Worm (Caenorhabditis elegans) whole organism, young adult: ENCODE measurements around the gene F34D10.3.

Experiments
- Y79H2A.3 ChIP-seq: fragments of 200-800 bp; sonication (Bioruptor generic); conservative IDR thresholded peaks from 2 replicates; pipeline ENCODE4 v1.3.6; 2022; ENCODE audit warnings: missing genetic modification reagents, missing genetic modification characterization, missing compliant biosample characterization
- snpc-3.4 ChIP-seq: sonication (generic microtip); optimal IDR thresholded peaks from 2 replicates; lab custom pipeline; 2017; ENCODE audit warnings: missing genetic modification characterization, mild to moderate bottlenecking, missing compliant biosample characterization, antibody characterized with exemption, moderate library complexity, missing genotype, missing genetic modification reagents

DNA sequence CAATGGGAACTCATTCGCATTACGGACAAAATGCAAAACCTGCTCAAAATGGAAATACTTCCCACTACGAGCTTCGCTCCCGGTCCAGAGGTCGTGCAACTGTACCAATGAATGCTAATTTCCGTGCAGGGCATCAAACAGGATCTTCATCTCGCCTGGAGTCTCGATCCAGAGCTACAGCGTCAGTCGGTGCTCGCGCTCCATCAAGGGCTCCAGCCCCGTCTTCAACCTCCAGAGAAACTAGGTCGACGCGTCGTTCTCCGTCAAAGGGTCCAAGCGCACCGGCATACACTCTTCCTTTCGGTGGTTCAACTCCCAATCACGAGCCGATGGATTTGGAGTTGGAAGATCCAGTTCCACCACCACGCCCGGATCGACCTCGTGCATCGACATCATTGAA is 3.7 kb downstream of the F34D10.3 start:
- TF ChIP-seq snpc-3.4 (tag; lab: Kevin White, UChicago) (no peak), Y79H2A.3 (GFP tag; lab: Robert Waterston, UW) (no peak)
